Worm (Caenorhabditis elegans) whole organism, L1 larva: ENCODE data around the gene cpr-2.

ENCODE experiments used
- C04F5.9 ChIP-seq: sonication (generic microtip); optimal IDR thresholded peaks from 2 replicates; lab custom pipeline; 2016; ENCODE audit warnings: missing genetic modification characterization, missing compliant biosample characterization
- C16A3.4 ChIP-seq: fragments of 150-350 bp; optimal IDR thresholded peaks from 2 replicates; lab custom pipeline; 2014; ENCODE audit warnings: missing biosample characterization, missing genetic modification characterization
- C34B4.2 ChIP-seq: sonication (generic microtip); optimal IDR thresholded peaks from 2 replicates; lab custom pipeline; 2017; ENCODE audit warnings: mild to moderate bottlenecking, missing genetic modification characterization, missing compliant biosample characterization
- aly-2 ChIP-seq: fragments of 150-350 bp; optimal IDR thresholded peaks from 2 replicates; lab custom pipeline; 2014; ENCODE audit warnings: missing biosample characterization, missing genetic modification characterization
- ama-1 ChIP-seq: fragments of 150-350 bp; optimal IDR thresholded peaks from 2 replicates; lab custom pipeline; 2014
- blmp-1 ChIP-seq: fragments of 150-350 bp; optimal IDR thresholded peaks from 2 replicates; lab custom pipeline; 2014; ENCODE audit warnings: missing biosample characterization, missing genetic modification characterization
- ceh-88 ChIP-seq: fragments of 200-800 bp; sonication (Bioruptor generic); IDR thresholded peaks from 2 replicates; pipeline ENCODE4 v1.3.6; 2022; ENCODE audit warnings: missing genetic modification characterization, missing compliant biosample characterization
- ceh-90 ChIP-seq: sonication (generic microtip); optimal IDR thresholded peaks from 2 replicates; lab custom pipeline; 2016; ENCODE audit warnings: missing genetic modification characterization, missing compliant biosample characterization
- dpl-1 ChIP-seq, 3 experiments: fragments of 150-350 bp in 2 of 3; sonication (generic microtip) in 1 of 3; optimal IDR thresholded peaks; 2 replicates each; lab custom pipeline; 2014 to 2017; ENCODE audit warnings: missing biosample characterization in 3 of 3, missing genetic modification characterization in 3 of 3, missing genetic modification reagents in 3 of 3
- efl-1 ChIP-seq, 4 experiments: fragments of 150-350 bp; optimal IDR thresholded peaks in 3 of 4; peaks in 1 of 4; 1 replicate in 1 of 4; 2 replicates in 3 of 4; lab custom pipeline; 2014; ENCODE audit warnings: missing biosample characterization in 2 of 4, missing genetic modification characterization in 2 of 4, missing genetic modification reagents in 2 of 4
- egl-13 ChIP-seq: sonication (generic microtip); optimal IDR thresholded peaks from 2 replicates; lab custom pipeline; 2016; ENCODE audit warnings: missing genotype, missing genetic modification reagents, missing genetic modification characterization, missing compliant biosample characterization
- elt-2 ChIP-seq: sonication (generic microtip); optimal IDR thresholded peaks from 2 replicates; lab custom pipeline; 2016; ENCODE audit warnings: missing genetic modification characterization, mild to moderate bottlenecking, inconsistent platforms, missing compliant biosample characterization, missing genetic modification reagents
- fkh-10 ChIP-seq: sonication (generic microtip); optimal IDR thresholded peaks from 2 replicates; lab custom pipeline; 2017; ENCODE audit warnings: missing biosample characterization, missing genetic modification reagents, missing genetic modification characterization
- fkh-4 ChIP-seq: sonication (generic microtip); optimal IDR thresholded peaks from 2 replicates; lab custom pipeline; 2016; ENCODE audit warnings: missing compliant biosample characterization, missing genetic modification characterization, borderline replicate concordance
- fos-1 ChIP-seq: fragments of 150-350 bp; optimal IDR thresholded peaks from 2 replicates; lab custom pipeline; 2014; ENCODE audit warnings: missing biosample characterization, missing genetic modification characterization
- grh-1 ChIP-seq: fragments of 200-800 bp; sonication (Bioruptor generic); IDR thresholded peaks from 2 replicates; pipeline ENCODE4 v1.3.6; 2022; ENCODE audit warnings: missing genetic modification reagents, missing genetic modification characterization, missing compliant biosample characterization
- hlh-4 ChIP-seq: sonication (generic microtip); optimal IDR thresholded peaks from 2 replicates; lab custom pipeline; 2016; ENCODE audit warnings: mild to moderate bottlenecking, missing genetic modification characterization, missing compliant biosample characterization
- hpl-2 ChIP-seq: fragments of 150-350 bp; optimal IDR thresholded peaks from 2 replicates; lab custom pipeline; 2014; ENCODE audit warnings: missing biosample characterization, missing genetic modification reagents, missing genetic modification characterization
- jun-1 ChIP-seq: fragments of 150-350 bp; optimal IDR thresholded peaks from 2 replicates; lab custom pipeline; 2014; ENCODE audit warnings: missing biosample characterization, missing genetic modification reagents, missing genetic modification characterization
- lin-14 ChIP-seq: fragments of 200-800 bp; sonication (Bioruptor generic); optimal IDR thresholded peaks from 2 replicates; lab custom pipeline; 2018; ENCODE audit warnings: mild to moderate bottlenecking, missing genetic modification characterization, moderate library complexity, missing compliant biosample characterization
- lin-15B ChIP-seq: fragments of 150-350 bp; sonication (generic microtip); optimal IDR thresholded peaks from 3 replicates; lab custom pipeline; 2014; ENCODE audit warnings: missing biosample characterization, missing genetic modification characterization
- lir-3 ChIP-seq: sonication (generic microtip); optimal IDR thresholded peaks from 2 replicates; lab custom pipeline; 2016; ENCODE audit warnings: mild to moderate bottlenecking, missing genetic modification characterization, moderate library complexity, missing compliant biosample characterization; ENCODE audit not compliant: poor library complexity
- lsy-2 ChIP-seq, 2 experiments: fragments of 150-350 bp; optimal IDR thresholded peaks; 2 replicates each; lab custom pipeline; 2014; ENCODE audit warnings: missing biosample characterization in 2 of 2, missing genetic modification characterization in 2 of 2
- mep-1 ChIP-seq: fragments of 150-350 bp; optimal IDR thresholded peaks from 2 replicates; lab custom pipeline; 2014; ENCODE audit warnings: missing biosample characterization, missing genetic modification characterization
- nhr-19 ChIP-seq: fragments of 200-800 bp; sonication (Bioruptor generic); conservative IDR thresholded peaks from 2 replicates; pipeline ENCODE4 v1.3.6; 2022; ENCODE audit warnings: missing genetic modification characterization, missing compliant biosample characterization
- nhr-47 ChIP-seq: sonication (generic microtip); optimal IDR thresholded peaks from 2 replicates; lab custom pipeline; 2016; ENCODE audit warnings: mild to moderate bottlenecking, missing genetic modification characterization, moderate library complexity, missing compliant biosample characterization
- nhr-85 ChIP-seq: sonication (generic microtip); peaks from one replicate; lab custom pipeline; 2016; ENCODE audit warnings: missing genetic modification characterization, inconsistent platforms, missing compliant biosample characterization
- nhr-90 ChIP-seq: sonication (generic microtip); optimal IDR thresholded peaks from 2 replicates; lab custom pipeline; 2016; ENCODE audit warnings: mild to moderate bottlenecking, missing genetic modification characterization, missing compliant biosample characterization; ENCODE audit not compliant: poor library complexity
- pax-3 ChIP-seq: fragments of 200-800 bp; sonication (Bioruptor generic); optimal IDR thresholded peaks from 2 replicates; lab custom pipeline; 2018; ENCODE audit warnings: mild to moderate bottlenecking, missing genetic modification characterization, moderate library complexity, missing compliant biosample characterization
- rnt-1 ChIP-seq: sonication (generic microtip); optimal IDR thresholded peaks from 2 replicates; lab custom pipeline; 2016; ENCODE audit warnings: mild to moderate bottlenecking, missing genetic modification characterization, moderate library complexity, missing compliant biosample characterization
- skn-1 ChIP-seq: fragments of 150-350 bp; optimal IDR thresholded peaks from 2 replicates; lab custom pipeline; 2014; ENCODE audit warnings: missing biosample characterization, missing genetic modification characterization
- snpc-4 ChIP-seq: fragments of 150-350 bp; optimal IDR thresholded peaks from 2 replicates; lab custom pipeline; 2014; ENCODE audit warnings: missing biosample characterization, missing genetic modification characterization
- snu-23 ChIP-seq: sonication (generic microtip); optimal IDR thresholded peaks from 2 replicates; lab custom pipeline; 2016; ENCODE audit warnings: missing genetic modification characterization, missing compliant biosample characterization
- sox-4 ChIP-seq: sonication (generic microtip); optimal IDR thresholded peaks from 2 replicates; lab custom pipeline; 2016; ENCODE audit warnings: missing genetic modification characterization, missing compliant biosample characterization
- sup-37 ChIP-seq: fragments of 200-800 bp; sonication (Bioruptor generic); optimal IDR thresholded peaks from 2 replicates; lab custom pipeline; 2018; ENCODE audit warnings: mild to moderate bottlenecking, missing genetic modification characterization, missing compliant biosample characterization
- swsn-7 ChIP-seq: sonication (generic microtip); optimal IDR thresholded peaks from 2 replicates; lab custom pipeline; 2016; ENCODE audit warnings: missing genetic modification characterization, missing compliant biosample characterization
- tbx-2 ChIP-seq: sonication (generic microtip); optimal IDR thresholded peaks from 2 replicates; lab custom pipeline; 2016; ENCODE audit warnings: missing genetic modification characterization, missing compliant biosample characterization
- tlp-1 ChIP-seq: fragments of 150-350 bp; optimal IDR thresholded peaks from 2 replicates; lab custom pipeline; 2014; ENCODE audit warnings: missing biosample characterization, missing genetic modification characterization
- unc-130 ChIP-seq: fragments of 150-350 bp; optimal IDR thresholded peaks from 2 replicates; lab custom pipeline; 2017; ENCODE audit warnings: missing biosample characterization, missing genetic modification characterization, inconsistent platforms
- unc-30 ChIP-seq: sonication (generic microtip); optimal IDR thresholded peaks from 2 replicates; lab custom pipeline; 2017; ENCODE audit warnings: missing biosample characterization, missing genetic modification characterization
- unc-62 ChIP-seq: fragments of 150-350 bp; optimal IDR thresholded peaks from 2 replicates; lab custom pipeline; 2014; ENCODE audit warnings: missing biosample characterization, missing genetic modification reagents, missing genetic modification characterization
- unc-86 ChIP-seq: sonication (generic microtip); optimal IDR thresholded peaks from 2 replicates; lab custom pipeline; 2016; ENCODE audit warnings: missing genetic modification characterization, missing compliant biosample characterization
- vab-15 ChIP-seq: sonication (generic microtip); optimal IDR thresholded peaks from 2 replicates; lab custom pipeline; 2017; ENCODE audit warnings: missing genotype, mild to moderate bottlenecking, missing genetic modification characterization, missing compliant biosample characterization
- xbp-1 ChIP-seq: sonication (generic microtip); optimal IDR thresholded peaks from 2 replicates; lab custom pipeline; 2016; ENCODE audit warnings: missing genetic modification characterization, missing compliant biosample characterization
- ztf-4 ChIP-seq: fragments of 150-350 bp; optimal IDR thresholded peaks from 2 replicates; lab custom pipeline; 2014; ENCODE audit warnings: missing biosample characterization, missing genetic modification characterization

The cpr-2 gene

DNA sequence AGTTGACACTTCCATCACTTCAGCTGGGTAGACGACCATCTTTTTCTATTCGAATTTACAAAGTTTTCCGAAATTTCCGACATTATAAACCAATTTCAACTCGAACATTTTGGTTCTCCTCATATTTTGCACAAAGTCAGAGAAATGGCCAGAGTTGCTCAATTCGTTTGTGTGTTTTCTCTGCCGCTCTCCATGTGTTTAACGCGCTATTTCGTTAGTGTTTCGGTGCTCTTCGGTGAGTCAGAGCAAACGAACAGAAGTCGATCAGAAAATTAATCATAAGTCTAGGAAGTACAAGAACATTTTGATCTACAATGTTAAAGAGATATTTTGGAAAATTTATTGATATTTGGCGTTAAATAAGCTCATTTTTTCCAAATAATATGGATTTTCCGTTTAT is 25.2 kb downstream of the cpr-2 start, which contains the start of gene srr-3:
srr-3 (minus strand) TSS at position 101 of the 400 bp plus-strand sequence.
- no peak for TF ChIP-seq unc-86 (tag; lab: Kevin White, UChicago)
- TF ChIP-seq fos-1 (tag; lab: Kevin White, UChicago): no peak
- TF ChIP-seq, all 84 proteins: peak for 0

DNA sequence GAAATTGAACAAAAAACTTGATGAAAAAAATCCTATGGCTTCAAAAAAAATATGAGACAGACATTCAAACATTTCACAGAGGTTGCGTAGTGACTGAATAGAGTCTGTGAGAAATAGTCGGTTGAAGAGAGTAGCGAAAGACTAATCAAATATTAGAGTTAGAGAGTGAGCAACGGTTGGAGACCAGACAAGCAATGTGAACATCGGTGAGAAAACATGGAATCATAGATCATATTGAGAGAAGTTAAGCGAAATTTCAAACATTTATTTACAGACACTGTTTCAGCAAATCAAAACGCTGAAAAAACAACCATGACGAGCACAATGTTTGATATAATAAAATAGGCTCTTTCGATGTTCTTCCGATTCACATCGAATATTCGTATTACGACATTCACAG is 27.2 kb downstream of the cpr-2 start:
- TF ChIP-seq swsn-7 (tag; lab: Kevin White, UChicago) (no peak), lin-14 (GFP tag; lab: Kevin White, UChicago) (peak; percentile 8)

DNA sequence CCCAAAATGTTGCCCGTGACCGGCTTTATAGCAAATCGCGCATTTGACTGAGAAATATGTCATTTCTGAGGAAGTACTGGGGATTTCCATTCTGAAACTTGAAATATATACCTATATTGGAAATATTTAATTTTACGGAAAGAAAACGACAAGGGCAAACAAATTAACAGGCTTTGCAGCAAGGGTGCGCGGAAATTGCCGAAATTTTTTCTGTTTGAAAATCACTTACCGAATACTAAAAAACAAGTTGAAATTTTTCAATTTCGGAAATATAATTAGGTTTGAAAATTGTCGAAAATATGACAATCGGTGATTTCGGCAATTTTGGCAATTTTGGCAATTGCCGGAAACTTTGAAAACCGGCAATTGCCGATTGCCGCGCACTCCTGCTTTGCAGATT is 28.1 kb downstream of the cpr-2 start, which contains the start of gene nhr-54:
nhr-54 (minus strand) TSS at position 101 of the 400 bp plus-strand sequence.
- TF ChIP-seq elt-2: no peak

DNA sequence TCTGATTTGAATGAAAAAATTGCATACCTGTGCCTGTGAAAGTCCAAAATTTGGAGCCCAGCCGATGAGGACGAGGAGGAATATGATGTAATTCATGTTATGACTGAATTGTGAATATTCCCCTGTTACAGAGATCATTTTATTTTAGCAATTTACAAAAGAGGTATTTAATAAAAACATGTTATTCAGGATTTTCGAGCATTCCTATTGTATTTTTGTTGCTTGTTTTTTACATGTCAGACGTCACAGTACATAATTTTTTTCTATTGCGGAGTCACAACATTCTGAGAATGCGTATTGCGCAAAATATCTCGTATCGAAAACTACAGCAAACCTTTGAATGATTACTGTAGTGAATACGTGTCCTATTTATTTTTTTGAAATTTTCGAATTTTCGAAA is 30.7 kb downstream of the cpr-2 start, which contains the start of gene F36D3.14:
F36D3.14 (minus strand) TSS at position 101 of the 400 bp plus-strand sequence.
- no peak for TF ChIP-seq unc-62
- no peak for TF ChIP-seq lir-3
- no peak for TF ChIP-seq ceh-88 (GFP tag; lab: Robert Waterston, UW)

DNA sequence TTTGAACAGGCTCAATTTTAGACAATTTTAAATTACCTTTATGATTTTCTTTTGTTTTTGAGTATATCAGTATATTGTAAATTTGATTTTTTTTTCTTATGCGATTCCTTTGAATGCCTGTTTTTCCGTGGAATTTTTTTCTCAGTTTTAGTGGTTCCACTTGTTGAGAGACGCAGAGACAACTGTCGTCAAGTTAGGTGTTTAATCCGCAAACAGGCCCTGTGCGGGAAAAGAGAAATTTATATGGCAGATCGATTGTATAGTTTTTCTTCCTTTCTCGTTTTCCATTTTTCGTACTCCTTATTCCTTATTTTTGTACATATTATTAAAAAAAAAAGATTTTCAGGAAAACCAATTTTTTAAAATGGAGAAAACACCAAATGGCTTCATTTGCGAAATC is 34.9 kb downstream of the cpr-2 start, which contains the start of gene F36D3.1:
F36D3.1 (plus strand) TSS at position 347 of the 400 bp plus-strand sequence.
- TF ChIP-seq fos-1 (tag; lab: Kevin White, UChicago): no peak
- no peak for TF ChIP-seq hlh-4
- no peak for TF ChIP-seq sup-37
- no peak for TF ChIP-seq hpl-2 (GFP tag; lab: Kevin White, UChicago)
- TF ChIP-seq swsn-7 (tag; lab: Kevin White, UChicago): peak; percentile 54
- no peak for TF ChIP-seq ama-1 (lab: Kevin White, UChicago)
- TF ChIP-seq rnt-1 (tag; lab: Kevin White, UChicago): peak; percentile 63
- TF ChIP-seq lin-14 (GFP tag; lab: Kevin White, UChicago): peak; percentile 42
- peak; percentile 68 for TF ChIP-seq mep-1 (tag; lab: Kevin White, UChicago)
- no peak for TF ChIP-seq nhr-85 (tag; lab: Kevin White, UChicago)
- TF ChIP-seq skn-1: peak; percentile 40
- no peak for TF ChIP-seq C04F5.9 (tag; lab: Kevin White, UChicago)
- no peak for TF ChIP-seq ztf-4 (tag; lab: Kevin White, UChicago)
- TF ChIP-seq lin-15B: peak; percentile 26
- no peak for TF ChIP-seq fkh-10
- no peak for TF ChIP-seq grh-1 (GFP tag; lab: Robert Waterston, UW)
- TF ChIP-seq aly-2 (tag; lab: Kevin White, UChicago): no peak
- peak; percentile 58 for TF ChIP-seq nhr-47 (tag; lab: Kevin White, UChicago)
- TF ChIP-seq fkh-4 (tag; lab: Kevin White, UChicago): no peak
- TF ChIP-seq egl-13: no peak
- TF ChIP-seq efl-1 (optimal IDR thresholded peaks at IDR 0.05; lab: Kevin White, UChicago): peak; percentile 91 to 92
- peak; percentile 88 to 99 for TF ChIP-seq efl-1 (GFP tag; optimal IDR thresholded peaks at IDR 0.05 in 1 of 2; lab: Kevin White, UChicago)
- TF ChIP-seq lsy-2 (tag; optimal IDR thresholded peaks at IDR 0.05; lab: Kevin White, UChicago): peak; percentile 57 to 83
- no peak for TF ChIP-seq pax-3 (tag; lab: Kevin White, UChicago)
- peak; percentile 71 for TF ChIP-seq blmp-1
- TF ChIP-seq xbp-1 (tag; lab: Kevin White, UChicago): peak; percentile 39
- no peak for TF ChIP-seq ceh-90
- peak; percentile 64 for TF ChIP-seq snu-23 (GFP tag; lab: Kevin White, UChicago)
- no peak for TF ChIP-seq sox-4 (tag; lab: Kevin White, UChicago)
- peak; percentile 7 for TF ChIP-seq unc-86 (tag; lab: Kevin White, UChicago)
- no peak for TF ChIP-seq C34B4.2
- TF ChIP-seq tbx-2 (tag; lab: Kevin White, UChicago): peak; percentile 28
- TF ChIP-seq unc-130 (tag; lab: Kevin White, UChicago): peak; percentile 59
- TF ChIP-seq jun-1 (tag; lab: Kevin White, UChicago): no peak
- peak; percentile 43 for TF ChIP-seq C16A3.4 (tag; lab: Kevin White, UChicago)
- TF ChIP-seq snpc-4: peak; percentile 38
- no peak for TF ChIP-seq vab-15 (tag; lab: Kevin White, UChicago)
- TF ChIP-seq nhr-19 (GFP tag; lab: Robert Waterston, UW): peak; percentile 26; the same call in 1 of the 2 replicates
- no peak for TF ChIP-seq tlp-1
- peak; percentile 15 for TF ChIP-seq nhr-90
- TF ChIP-seq dpl-1 (GFP tag; optimal IDR thresholded peaks at IDR 0.05; lab: Kevin White, UChicago): peak; percentile 83 to 90 (median 85)
- TF ChIP-seq unc-30 (tag; lab: Kevin White, UChicago): no peak
